Fruit fly (Drosophila melanogaster) whole organism, embryonic: ENCODE data around the gene mRpS33.

Experiments
- Ada2b ChIP-seq: fragments of 200-800 bp; sonication (Bioruptor generic); IDR thresholded peaks from 2 replicates; pipeline ENCODE4 v1.3.6; 2022; ENCODE audit warnings: missing biosample characterization, missing genetic modification characterization
- Asciz ChIP-seq: fragments of 200-800 bp; sonication (Bioruptor generic); optimal IDR thresholded peaks from 2 replicates; lab custom pipeline; 2017; ENCODE audit warnings: missing biosample characterization, mild to moderate bottlenecking, missing genetic modification characterization, missing genetic modification reagents
- B-H1 ChIP-seq: fragments of 200-800 bp; sonication (Bioruptor generic); IDR thresholded peaks from 3 replicates; pipeline ENCODE4 v1.3.6; 2022; ENCODE audit warnings: missing biosample characterization, missing genetic modification characterization
- BEAF-32 ChIP-seq: fragments of 200-800 bp; sonication (Bioruptor generic); optimal IDR thresholded peaks from 3 replicates; lab custom pipeline; 2017; ENCODE audit warnings: missing biosample characterization, missing genetic modification characterization, mild to moderate bottlenecking, moderate library complexity, missing genetic modification reagents
- C15 ChIP-seq: fragments of 200-800 bp; sonication (Bioruptor generic); IDR thresholded peaks from 3 replicates; pipeline ENCODE4 v1.3.6; 2022; ENCODE audit warnings: missing biosample characterization, missing genetic modification characterization
- CG11398 ChIP-seq: fragments of 200-800 bp; sonication (Bioruptor generic); optimal IDR thresholded peaks from 2 replicates; lab custom pipeline; 2016; ENCODE audit warnings: missing biosample characterization, missing genetic modification characterization
- CG12071 ChIP-seq: fragments of 200-800 bp; sonication (Bioruptor generic); optimal IDR thresholded peaks from 3 replicates; lab custom pipeline; 2018; ENCODE audit warnings: missing biosample characterization, mild to moderate bottlenecking, missing genetic modification characterization
- CG12104 ChIP-seq: fragments of 200-800 bp; sonication (Bioruptor generic); optimal IDR thresholded peaks from 3 replicates; lab custom pipeline; 2016; ENCODE audit warnings: missing biosample characterization, missing genetic modification characterization
- CG12942 ChIP-seq: fragments of 200-800 bp; sonication (Bioruptor generic); optimal IDR thresholded peaks from 3 replicates; lab custom pipeline; 2016; ENCODE audit warnings: missing biosample characterization, missing genetic modification characterization
- CG14667 ChIP-seq: fragments of 200-800 bp; sonication (Bioruptor generic); IDR thresholded peaks from 2 replicates; pipeline ENCODE4 v1.3.6; 2022; ENCODE audit warnings: missing biosample characterization, missing genetic modification characterization
- CG15011 ChIP-seq: fragments of 200-800 bp; sonication (Bioruptor generic); optimal IDR thresholded peaks from 3 replicates; lab custom pipeline; 2018; ENCODE audit warnings: missing biosample characterization, mild to moderate bottlenecking, missing genetic modification characterization
- CG17829 ChIP-seq: fragments of 200-800 bp; optimal IDR thresholded peaks from 2 replicates; lab custom pipeline; 2019; ENCODE audit warnings: missing biosample characterization, mild to moderate bottlenecking, missing genetic modification characterization, moderate library complexity
- CG30431 ChIP-seq: fragments of 200-800 bp; sonication (Bioruptor generic); optimal IDR thresholded peaks from 2 replicates; lab custom pipeline; 2017; ENCODE audit warnings: missing biosample characterization, missing genetic modification characterization
- CG32532 ChIP-seq: fragments of 200-800 bp; sonication (Bioruptor generic); IDR thresholded peaks from 2 replicates; pipeline ENCODE4 v1.3.6; 2022; ENCODE audit warnings: missing biosample characterization, missing genetic modification characterization
- CG3838 ChIP-seq: fragments of 200-800 bp; sonication (Bioruptor generic); optimal IDR thresholded peaks from 3 replicates; lab custom pipeline; 2016; ENCODE audit warnings: missing biosample characterization, missing genetic modification characterization
- CG3995 ChIP-seq: fragments of 200-800 bp; sonication (Bioruptor generic); optimal IDR thresholded peaks from 3 replicates; lab custom pipeline; 2016; ENCODE audit warnings: missing biosample characterization, missing genetic modification characterization
- CG43689 ChIP-seq: fragments of 200-800 bp; sonication (Bioruptor generic); IDR thresholded peaks from 2 replicates; pipeline ENCODE4 v1.3.6; 2022; ENCODE audit warnings: missing biosample characterization, missing genetic modification characterization
- CG4404 ChIP-seq: fragments of 200-800 bp; sonication (Bioruptor generic); IDR thresholded peaks from 2 replicates; pipeline ENCODE4 v1.3.6; 2022; ENCODE audit warnings: missing biosample characterization, missing genetic modification characterization
- CG7839 ChIP-seq: fragments of 200-800 bp; sonication (Bioruptor generic); optimal IDR thresholded peaks from 3 replicates; lab custom pipeline; 2018; ENCODE audit warnings: missing biosample characterization, mild to moderate bottlenecking, missing genetic modification characterization, moderate library complexity
- CG9215 ChIP-seq: fragments of 200-800 bp; sonication (Bioruptor generic); IDR thresholded peaks from 2 replicates; pipeline ENCODE4 v1.3.6; 2022; ENCODE audit warnings: missing biosample characterization, missing genetic modification characterization
- CHES-1-like ChIP-seq: fragments of 200-800 bp; sonication (Bioruptor generic); optimal IDR thresholded peaks from 2 replicates; lab custom pipeline; 2016; ENCODE audit warnings: missing biosample characterization, missing genetic modification characterization
- D19A ChIP-seq: fragments of 200-800 bp; optimal IDR thresholded peaks from 3 replicates; lab custom pipeline; 2019; ENCODE audit warnings: missing biosample characterization, mild to moderate bottlenecking, missing genetic modification characterization, moderate library complexity
- E2f2 ChIP-seq: fragments of 200-800 bp; sonication (Bioruptor generic); IDR thresholded peaks from 2 replicates; pipeline ENCODE4 v1.3.6; 2022; ENCODE audit warnings: missing biosample characterization, missing genetic modification characterization
- GATAe ChIP-seq: fragments of 200-800 bp; sonication (Bioruptor generic); conservative IDR thresholded peaks from 2 replicates; pipeline ENCODE4 v1.3.6; 2022; ENCODE audit warnings: missing biosample characterization, missing genetic modification characterization
- Hey ChIP-seq: fragments of 200-800 bp; sonication (Bioruptor generic); optimal IDR thresholded peaks from 3 replicates; lab custom pipeline; 2018; ENCODE audit warnings: missing biosample characterization, mild to moderate bottlenecking, missing genetic modification characterization
- Hsf ChIP-seq: fragments of 200-800 bp; sonication (Bioruptor generic); optimal IDR thresholded peaks from 3 replicates; lab custom pipeline; 2016; ENCODE audit warnings: missing biosample characterization, missing genetic modification characterization
- Max ChIP-seq: fragments of 200-800 bp; sonication (Bioruptor generic); optimal IDR thresholded peaks from 2 replicates; lab custom pipeline; 2016; ENCODE audit warnings: missing biosample characterization, mild to moderate bottlenecking, missing genetic modification characterization
- NfI ChIP-seq: fragments of 200-800 bp; sonication (Bioruptor generic); optimal IDR thresholded peaks from 3 replicates; lab custom pipeline; 2018; ENCODE audit warnings: missing biosample characterization, mild to moderate bottlenecking, missing genetic modification characterization, moderate library complexity
- Vsx1 ChIP-seq: fragments of 200-800 bp; sonication (Bioruptor generic); optimal IDR thresholded peaks from 2 replicates; lab custom pipeline; 2017; ENCODE audit warnings: missing biosample characterization, mild to moderate bottlenecking, missing genetic modification characterization, missing genetic modification reagents
- abd-A ChIP-seq: fragments of 200-800 bp; sonication (Bioruptor generic); optimal IDR thresholded peaks from 3 replicates; lab custom pipeline; 2019; ENCODE audit warnings: missing biosample characterization, mild to moderate bottlenecking, missing genetic modification characterization, moderate library complexity
- bcd ChIP-seq: fragments of 200-800 bp; sonication (Bioruptor generic); optimal IDR thresholded peaks from 2 replicates; lab custom pipeline; 2017; ENCODE audit warnings: missing biosample characterization, mild to moderate bottlenecking, missing genetic modification characterization
- cad ChIP-seq: fragments of >200 bp; optimal IDR thresholded peaks from 2 replicates; lab custom pipeline; 2017; ENCODE audit warnings: missing biosample characterization, missing genetic modification characterization
- ci ChIP-seq: fragments of 200-800 bp; sonication (Bioruptor generic); IDR thresholded peaks from 3 replicates; pipeline ENCODE4 v1.3.6; 2022; ENCODE audit warnings: missing biosample characterization, missing genetic modification characterization
- grn ChIP-seq: fragments of 200-800 bp; sonication (Bioruptor generic); optimal IDR thresholded peaks from 3 replicates; lab custom pipeline; 2017; ENCODE audit warnings: missing biosample characterization, missing genetic modification characterization
- h ChIP-seq: fragments of >200 bp; optimal IDR thresholded peaks from 2 replicates; lab custom pipeline; 2017
- hkb ChIP-seq, 2 experiments: fragments of 200-800 bp in 1 of 2; fragments of >200 bp in 1 of 2; sonication (Bioruptor generic) in 1 of 2; IDR thresholded peaks in 1 of 2; optimal IDR thresholded peaks in 1 of 2; 2 replicates each; pipeline versions ENCODE4 v1.3.6 to Lab custom; 2017 to 2022; ENCODE audit warnings: missing biosample characterization in 1 of 2, missing genetic modification characterization in 1 of 2
- jigr1 ChIP-seq: fragments of 200-800 bp; sonication (Bioruptor generic); IDR thresholded peaks from 3 replicates; pipeline ENCODE4 v1.3.6; 2022; ENCODE audit warnings: missing biosample characterization, missing genetic modification characterization
- ken ChIP-seq: fragments of 200-800 bp; sonication (Bioruptor generic); IDR thresholded peaks from 3 replicates; pipeline ENCODE4 v1.3.6; 2022; ENCODE audit warnings: missing biosample characterization, missing genetic modification characterization
- row ChIP-seq: fragments of 200-800 bp; sonication (Bioruptor generic); IDR thresholded peaks from 3 replicates; pipeline ENCODE4 v1.3.6; 2022; ENCODE audit warnings: missing biosample characterization, missing genetic modification characterization
- run ChIP-seq: fragments of 200-800 bp; sonication (Bioruptor generic); optimal IDR thresholded peaks from 3 replicates; lab custom pipeline; 2018; ENCODE audit warnings: missing biosample characterization, mild to moderate bottlenecking, missing genetic modification characterization
- sd ChIP-seq: fragments of 200-800 bp; sonication (Bioruptor generic); optimal IDR thresholded peaks from 3 replicates; lab custom pipeline; 2018; ENCODE audit warnings: missing biosample characterization, mild to moderate bottlenecking, missing genetic modification characterization, moderate library complexity
- sim ChIP-seq: fragments of 200-800 bp; sonication (Bioruptor generic); IDR thresholded peaks from 2 replicates; pipeline ENCODE4 v1.3.6; 2022; ENCODE audit warnings: missing biosample characterization, missing genetic modification characterization
- sima ChIP-seq: fragments of 200-800 bp; sonication (Bioruptor generic); optimal IDR thresholded peaks from 2 replicates; lab custom pipeline; 2016; ENCODE audit warnings: missing biosample characterization, missing genetic modification characterization
- slbo ChIP-seq: fragments of 200-800 bp; sonication (Bioruptor generic); IDR thresholded peaks from 2 replicates; pipeline ENCODE4 v1.3.6; 2022; ENCODE audit warnings: missing biosample characterization, missing genetic modification characterization
- sna ChIP-seq: fragments of 200-800 bp; sonication (Bioruptor generic); IDR thresholded peaks from 2 replicates; pipeline ENCODE4 v1.3.6; 2022; ENCODE audit warnings: missing biosample characterization, missing genetic modification characterization; ENCODE audit not compliant: partially characterized antibody
- so ChIP-seq: fragments of 200-800 bp; sonication (Bioruptor generic); IDR thresholded peaks from 3 replicates; pipeline ENCODE4 v1.3.6; 2022; ENCODE audit warnings: missing biosample characterization, missing genetic modification characterization
- sqz ChIP-seq: fragments of 200-800 bp; sonication (Bioruptor generic); optimal IDR thresholded peaks from 3 replicates; lab custom pipeline; 2018; ENCODE audit warnings: missing biosample characterization, mild to moderate bottlenecking, missing genetic modification characterization
- tgo ChIP-seq: fragments of 200-800 bp; sonication (Bioruptor generic); IDR thresholded peaks from 3 replicates; pipeline ENCODE4 v1.3.6; 2022; ENCODE audit warnings: missing biosample characterization, missing genetic modification characterization
- trem ChIP-seq: fragments of 200-800 bp; optimal IDR thresholded peaks from 3 replicates; lab custom pipeline; 2019; ENCODE audit warnings: missing biosample characterization, mild to moderate bottlenecking, missing genetic modification characterization, moderate library complexity
- usp ChIP-seq: fragments of >200 bp; optimal IDR thresholded peaks from 2 replicates; lab custom pipeline; 2017; ENCODE audit warnings: missing biosample characterization, missing genetic modification characterization
- wdn ChIP-seq: fragments of 200-800 bp; sonication (Bioruptor generic); IDR thresholded peaks from 2 replicates; pipeline ENCODE4 v1.3.6; 2022; ENCODE audit warnings: missing biosample characterization, missing genetic modification characterization
- wor ChIP-seq: fragments of 200-800 bp; sonication (Bioruptor generic); IDR thresholded peaks from 2 replicates; pipeline ENCODE4 v1.3.6; 2022; ENCODE audit warnings: missing biosample characterization, missing genetic modification characterization

The mRpS33 gene

dm6 chr3R:16442937-16443336 lies 6.5 kb upstream of the mRpS33 start, which contains the start of the genes Ttc1 and CG14882 (continued):
- peak; percentile 73 for TF ChIP-seq B-H1 (GFP tag; lab: Robert Waterston, UW)
- TF ChIP-seq Hey: no peak
- peak; percentile 84 for TF ChIP-seq wor
- peak; percentile 29; the same call in 1 of the 2 replicates for TF ChIP-seq CG4404 (GFP tag; lab: Robert Waterston, UW)
- TF ChIP-seq CHES-1-like: peak; percentile 88
- peak; percentile 95 for TF ChIP-seq ken (GFP tag; lab: Robert Waterston, UW)
- peak; percentile 90 for TF ChIP-seq so (GFP tag; lab: Robert Waterston, UW)
- peak; percentile 56 for TF ChIP-seq BEAF-32 (GFP tag; lab: Kevin White, UChicago)
- peak; percentile 84 for TF ChIP-seq wdn (GFP tag; lab: Robert Waterston, UW)
- TF ChIP-seq CG43689 (GFP tag; lab: Robert Waterston, UW): peak; percentile 77
- peak; percentile 93 for TF ChIP-seq tgo (GFP tag; lab: Robert Waterston, UW)
- peak; percentile 57 for TF ChIP-seq sna (GFP tag; lab: Robert Waterston, UW)
- TF ChIP-seq h (lab: Kevin White, UChicago): no peak
- TF ChIP-seq slbo (GFP tag; lab: Robert Waterston, UW): peak; percentile 95
- TF ChIP-seq sim (GFP tag; lab: Robert Waterston, UW): peak; percentile 47; the same call in 1 of the 2 replicates
- TF ChIP-seq GATAe: no peak; the same call in 1 of the 2 replicates
- no peak for TF ChIP-seq abd-A (tag; lab: Kevin White, UChicago)
- peak; percentile 95 for TF ChIP-seq row (GFP tag; lab: Robert Waterston, UW)
- TF ChIP-seq CG7839 (tag; lab: Kevin White, UChicago): no peak
- TF ChIP-seq E2f2: peak; percentile 80
- no peak; the same call in 2 of the 3 replicates for TF ChIP-seq jigr1 (GFP tag; lab: Robert Waterston, UW)
- peak; percentile 77 for TF ChIP-seq Max
- TF ChIP-seq CG11398 (GFP tag; lab: Kevin White, UChicago): peak; percentile 49
- no peak for TF ChIP-seq grn (GFP tag; lab: Kevin White, UChicago)
- TF ChIP-seq CG12071 (GFP tag; lab: Kevin White, UChicago): no peak
- TF ChIP-seq CG3995: peak; percentile 66
- no peak for TF ChIP-seq D19A (tag; lab: Kevin White, UChicago)
- TF ChIP-seq CG30431: peak; percentile 49
- TF ChIP-seq sqz (GFP tag; lab: Kevin White, UChicago): no peak
- TF ChIP-seq Vsx1 (GFP tag; lab: Kevin White, UChicago): no peak
- TF ChIP-seq CG32532 (GFP tag; lab: Robert Waterston, UW): peak; percentile 92
- TF ChIP-seq sd (tag; lab: Kevin White, UChicago): no peak
- TF ChIP-seq NfI (GFP tag; lab: Kevin White, UChicago): peak; percentile 80
- TF ChIP-seq sima (GFP tag; lab: Kevin White, UChicago): peak; percentile 32
- TF ChIP-seq bcd (GFP tag; lab: Kevin White, UChicago): no peak
- peak; percentile 84 for TF ChIP-seq CG17829
- peak; percentile 34; the same call in 1 of the 2 replicates for TF ChIP-seq Ada2b (GFP tag; lab: Robert Waterston, UW)
- peak; percentile 95 for TF ChIP-seq ci (GFP tag; lab: Robert Waterston, UW)
- no peak for TF ChIP-seq hkb (optimal IDR thresholded peaks at IDR 0.05; lab: Kevin White, UChicago)
- TF ChIP-seq hkb (GFP tag; IDR thresholded peaks at IDR 0.05; lab: Robert Waterston, UW): peak; percentile 92
- TF ChIP-seq C15 (GFP tag; lab: Robert Waterston, UW): no peak; the same call in 2 of the 3 replicates
- peak; percentile 90 for TF ChIP-seq Hsf (GFP tag; lab: Kevin White, UChicago)
- TF ChIP-seq CG15011 (GFP tag; lab: Kevin White, UChicago): no peak
- TF ChIP-seq Asciz (GFP tag; lab: Kevin White, UChicago): no peak
- peak; percentile 71 for TF ChIP-seq CG3838 (GFP tag; lab: Kevin White, UChicago)
- no peak for TF ChIP-seq usp (GFP tag; lab: Kevin White, UChicago)
- TF ChIP-seq CG9215: no peak; the same call in 1 of the 2 replicates
- TF ChIP-seq trem (tag; lab: Kevin White, UChicago): peak; percentile 40
- TF ChIP-seq run (tag; lab: Kevin White, UChicago): peak; percentile 7
- TF ChIP-seq CG14667 (GFP tag; lab: Robert Waterston, UW): no peak; the same call in 1 of the 2 replicates
- peak; percentile 63 for TF ChIP-seq CG12104 (GFP tag; lab: Kevin White, UChicago)
- no peak for TF ChIP-seq cad
- peak; percentile 81 for TF ChIP-seq CG12942 (GFP tag; lab: Kevin White, UChicago)
